Fruit fly (Drosophila melanogaster): ENCODE measurements around the gene Gale.

Gale gene

dm6 chr3L:648155-649024 is at the start of gene Gale:
Gene Gale (plus strand): TSS chr3L:648555.
- no peak for TF ChIP-seq psq (optimal IDR thresholded peaks at IDR 0.05)
- TF ChIP-seq insv (optimal IDR thresholded peaks at IDR 0.05), result no peak
- TF ChIP-seq Myc (optimal IDR thresholded peaks at IDR 0.05), result no peak
- no peak for TF ChIP-seq h (optimal IDR thresholded peaks at IDR 0.05)
- no peak for TF ChIP-seq Sin3A (optimal IDR thresholded peaks at IDR 0.05)
- no peak for TF ChIP-seq ttk (optimal IDR thresholded peaks at IDR 0.05)

- TF ChIP-seq ttk (optimal IDR thresholded peaks at IDR 0.05) (no peak), Sin3A (optimal IDR thresholded peaks at IDR 0.05) (no peak), insv (optimal IDR thresholded peaks at IDR 0.05) (no peak), Myc (optimal IDR thresholded peaks at IDR 0.05) (no peak), h (optimal IDR thresholded peaks at IDR 0.05) (no peak), psq (optimal IDR thresholded peaks at IDR 0.05) (no peak)
Observed at dm6 chr3L:601104-601503, 47.3 kb upstream of the Gale start.

dm6 chr3L:601559-602136 is 46.7 kb upstream of the Gale start:
- TF ChIP-seq h (optimal IDR thresholded peaks at IDR 0.05) (no peak), psq (optimal IDR thresholded peaks at IDR 0.05) (no peak), insv (optimal IDR thresholded peaks at IDR 0.05) (no peak), ttk (optimal IDR thresholded peaks at IDR 0.05) (no peak), Myc (optimal IDR thresholded peaks at IDR 0.05) (no peak), Sin3A (optimal IDR thresholded peaks at IDR 0.05) (no peak)

dm6 chr3L:602531-602930 is 45.8 kb upstream of the Gale start:
- TF ChIP-seq insv (optimal IDR thresholded peaks at IDR 0.05), result no peak
- TF ChIP-seq Sin3A (optimal IDR thresholded peaks at IDR 0.05), result no peak
- no peak for TF ChIP-seq ttk (optimal IDR thresholded peaks at IDR 0.05)
- no peak for TF ChIP-seq Myc (optimal IDR thresholded peaks at IDR 0.05)
- TF ChIP-seq psq (optimal IDR thresholded peaks at IDR 0.05), result no peak
- TF ChIP-seq h (optimal IDR thresholded peaks at IDR 0.05), result no peak

dm6 chr3L:603188-603587 is 45.2 kb upstream of the Gale start:
- TF ChIP-seq insv (optimal IDR thresholded peaks at IDR 0.05) (no peak), h (optimal IDR thresholded peaks at IDR 0.05) (no peak), ttk (optimal IDR thresholded peaks at IDR 0.05) (no peak), psq (optimal IDR thresholded peaks at IDR 0.05) (no peak), Sin3A (optimal IDR thresholded peaks at IDR 0.05) (no peak), Myc (optimal IDR thresholded peaks at IDR 0.05) (no peak)

dm6 chr3L:603847-604550 is 44.4 kb upstream of the Gale start, which contains the start of gene CG13893:
Gene CG13893 (minus strand): TSS chr3L:604008.
- TF ChIP-seq psq (optimal IDR thresholded peaks at IDR 0.05) (no peak), insv (optimal IDR thresholded peaks at IDR 0.05) (no peak), Myc (optimal IDR thresholded peaks at IDR 0.05) (no peak), h (optimal IDR thresholded peaks at IDR 0.05) (no peak), ttk (optimal IDR thresholded peaks at IDR 0.05) (no peak), Sin3A (optimal IDR thresholded peaks at IDR 0.05) (no peak)

- TF ChIP-seq Myc (optimal IDR thresholded peaks at IDR 0.05) (no peak), insv (optimal IDR thresholded peaks at IDR 0.05) (no peak), psq (optimal IDR thresholded peaks at IDR 0.05) (no peak), h (optimal IDR thresholded peaks at IDR 0.05) (no peak), ttk (optimal IDR thresholded peaks at IDR 0.05) (no peak), Sin3A (optimal IDR thresholded peaks at IDR 0.05) (no peak)
Observed at dm6 chr3L:604701-605100, 43.7 kb upstream of the Gale start.

- TF ChIP-seq ttk (optimal IDR thresholded peaks at IDR 0.05) (no peak), psq (optimal IDR thresholded peaks at IDR 0.05) (no peak), insv (optimal IDR thresholded peaks at IDR 0.05) (no peak)
Observed at dm6 chr3L:606490-607327, 41.6 kb upstream of the Gale start, which contains the start of gene Reg-2. Gene Reg-2 (minus strand): TSS chr3L:606569.

dm6 chr3L:607551-608314 is 40.6 kb upstream of the Gale start:
- TF ChIP-seq Myc (optimal IDR thresholded peaks at IDR 0.05) (no peak), h (optimal IDR thresholded peaks at IDR 0.05) (no peak), Sin3A (optimal IDR thresholded peaks at IDR 0.05) (no peak), psq (optimal IDR thresholded peaks at IDR 0.05) (no peak), insv (optimal IDR thresholded peaks at IDR 0.05) (no peak), ttk (optimal IDR thresholded peaks at IDR 0.05) (no peak)

- TF ChIP-seq Sin3A (optimal IDR thresholded peaks at IDR 0.05) (no peak), Myc (optimal IDR thresholded peaks at IDR 0.05) (no peak)
Observed at dm6 chr3L:608362-608761, 40.0 kb upstream of the Gale start.

- TF ChIP-seq Myc (optimal IDR thresholded peaks at IDR 0.05), result no peak
- TF ChIP-seq insv (optimal IDR thresholded peaks at IDR 0.05), result no peak
Observed at dm6 chr3L:609163-609562, 39.2 kb upstream of the Gale start.

Data from Kc167 (cell line).